Worm (Caenorhabditis elegans): Measurements from ENCODE around the gene ins-32.

ce11 chrII:3788356-3788962, 14.7 kb downstream of the ins-32 start:
- TF ChIP-seq tab-1 (GFP tag; IDR thresholded peaks at IDR 0.05) (no peak), flt-1 (GFP tag; IDR thresholded peaks at IDR 0.05) (no peak), ztf-29 (GFP tag; IDR thresholded peaks at IDR 0.05) (no peak), ztf-23 (GFP tag; IDR thresholded peaks at IDR 0.05) (no peak)
